Worm (Caenorhabditis elegans) whole organism, L1 larva: ENCODE results near the gene clec-146.

Experiments used
- C34B4.2 ChIP-seq: sonication (generic microtip); optimal IDR thresholded peaks from 2 replicates; lab custom pipeline; 2017; ENCODE audit warnings: mild to moderate bottlenecking, missing genetic modification characterization, missing compliant biosample characterization
- aha-1 ChIP-seq: fragments of 150-350 bp; optimal IDR thresholded peaks from 2 replicates; lab custom pipeline; 2014; ENCODE audit warnings: missing biosample characterization, missing genetic modification characterization
- alr-1 ChIP-seq: fragments of 200-800 bp; sonication (Bioruptor generic); optimal IDR thresholded peaks from 2 replicates; lab custom pipeline; 2018; ENCODE audit warnings: borderline replicate concordance, mild to moderate bottlenecking, missing genetic modification characterization, missing compliant biosample characterization
- ceh-8 ChIP-seq: fragments of 200-800 bp; sonication (Bioruptor generic); optimal IDR thresholded peaks from 2 replicates; lab custom pipeline; 2018; ENCODE audit warnings: mild to moderate bottlenecking, missing genetic modification characterization, moderate library complexity, missing compliant biosample characterization
- ceh-82 ChIP-seq, 3 experiments: fragments of 150-350 bp in 1 of 3; sonication (generic microtip) in 2 of 3; optimal IDR thresholded peaks; 2 replicates each; lab custom pipeline; 2014 to 2017; ENCODE audit warnings: missing biosample characterization in 3 of 3, missing genetic modification characterization in 3 of 3
- dpl-1 ChIP-seq, 3 experiments: fragments of 150-350 bp in 2 of 3; sonication (generic microtip) in 1 of 3; optimal IDR thresholded peaks; 2 replicates each; lab custom pipeline; 2014 to 2017; ENCODE audit warnings: missing biosample characterization in 3 of 3, missing genetic modification characterization in 3 of 3, missing genetic modification reagents in 3 of 3
- efl-1 ChIP-seq, 4 experiments: fragments of 150-350 bp; optimal IDR thresholded peaks in 3 of 4; peaks in 1 of 4; 1 replicate in 1 of 4; 2 replicates in 3 of 4; lab custom pipeline; 2014; ENCODE audit warnings: missing biosample characterization in 2 of 4, missing genetic modification characterization in 2 of 4, missing genetic modification reagents in 2 of 4
- egl-27 ChIP-seq, 2 experiments: fragments of 150-350 bp in 1 of 2; sonication (generic microtip); optimal IDR thresholded peaks; 3 replicates each; lab custom pipeline; 2017 to 2018; ENCODE audit warnings: missing biosample characterization in 2 of 2, missing genetic modification characterization in 2 of 2, missing genetic modification reagents in 2 of 2
- elt-2 ChIP-seq: sonication (generic microtip); optimal IDR thresholded peaks from 2 replicates; lab custom pipeline; 2016; ENCODE audit warnings: missing genetic modification characterization, mild to moderate bottlenecking, inconsistent platforms, missing compliant biosample characterization, missing genetic modification reagents
- ets-5 ChIP-seq: fragments of 200-800 bp; sonication (Bioruptor generic); IDR thresholded peaks from 2 replicates; pipeline ENCODE4 v1.3.6; 2022; ENCODE audit warnings: missing genetic modification characterization, missing compliant biosample characterization
- fkh-10 ChIP-seq: sonication (generic microtip); optimal IDR thresholded peaks from 2 replicates; lab custom pipeline; 2017; ENCODE audit warnings: missing biosample characterization, missing genetic modification reagents, missing genetic modification characterization
- fkh-4 ChIP-seq: sonication (generic microtip); optimal IDR thresholded peaks from 2 replicates; lab custom pipeline; 2016; ENCODE audit warnings: missing compliant biosample characterization, missing genetic modification characterization, borderline replicate concordance
- fos-1 ChIP-seq: fragments of 150-350 bp; optimal IDR thresholded peaks from 2 replicates; lab custom pipeline; 2014; ENCODE audit warnings: missing biosample characterization, missing genetic modification characterization
- hlh-17 ChIP-seq: fragments of 200-800 bp; sonication (Bioruptor generic); optimal IDR thresholded peaks from 2 replicates; lab custom pipeline; 2018; ENCODE audit warnings: missing genetic modification characterization, mild to moderate bottlenecking, missing compliant biosample characterization, moderate library complexity, borderline replicate concordance
- hlh-4 ChIP-seq: sonication (generic microtip); optimal IDR thresholded peaks from 2 replicates; lab custom pipeline; 2016; ENCODE audit warnings: mild to moderate bottlenecking, missing genetic modification characterization, missing compliant biosample characterization
- lin-13 ChIP-seq: fragments of 150-350 bp; optimal IDR thresholded peaks from 2 replicates; lab custom pipeline; 2014; ENCODE audit warnings: missing biosample characterization, missing genetic modification reagents, missing genetic modification characterization
- lin-35 ChIP-seq, 2 experiments: fragments of 150-350 bp; optimal IDR thresholded peaks; 2 replicates each; lab custom pipeline; 2014; ENCODE audit warnings: missing biosample characterization in 2 of 2, missing genetic modification characterization in 2 of 2, missing genetic modification reagents in 2 of 2
- lin-39 ChIP-seq: fragments of 150-350 bp; optimal IDR thresholded peaks from 2 replicates; lab custom pipeline; 2014; ENCODE audit warnings: missing biosample characterization, missing genetic modification reagents, missing genetic modification characterization
- lir-3 ChIP-seq: sonication (generic microtip); optimal IDR thresholded peaks from 2 replicates; lab custom pipeline; 2016; ENCODE audit warnings: mild to moderate bottlenecking, missing genetic modification characterization, moderate library complexity, missing compliant biosample characterization; ENCODE audit not compliant: poor library complexity
- lsy-2 ChIP-seq, 2 experiments: fragments of 150-350 bp; optimal IDR thresholded peaks; 2 replicates each; lab custom pipeline; 2014; ENCODE audit warnings: missing biosample characterization in 2 of 2, missing genetic modification characterization in 2 of 2
- mab-9 ChIP-seq: fragments of 200-800 bp; sonication (Bioruptor generic); IDR thresholded peaks from 2 replicates; pipeline ENCODE4 v1.3.6; 2022; ENCODE audit warnings: missing genetic modification reagents, missing genetic modification characterization, missing compliant biosample characterization
- mdl-1 ChIP-seq, 2 experiments: fragments of 150-350 bp; optimal IDR thresholded peaks; 2 replicates each; lab custom pipeline; 2014 to 2017; ENCODE audit warnings: missing biosample characterization in 2 of 2, missing genetic modification characterization in 2 of 2, inconsistent platforms in 1 of 2
- mef-2 ChIP-seq: fragments of 150-350 bp; optimal IDR thresholded peaks from 2 replicates; lab custom pipeline; 2014; ENCODE audit warnings: missing biosample characterization, missing genetic modification characterization
- mep-1 ChIP-seq: fragments of 150-350 bp; optimal IDR thresholded peaks from 2 replicates; lab custom pipeline; 2014; ENCODE audit warnings: missing biosample characterization, missing genetic modification characterization
- nhr-28 ChIP-seq: fragments of 150-350 bp; optimal IDR thresholded peaks from 2 replicates; lab custom pipeline; 2014; ENCODE audit warnings: missing biosample characterization, missing genetic modification characterization
- nhr-85 ChIP-seq: sonication (generic microtip); peaks from one replicate; lab custom pipeline; 2016; ENCODE audit warnings: missing genetic modification characterization, inconsistent platforms, missing compliant biosample characterization
- nhr-90 ChIP-seq: sonication (generic microtip); optimal IDR thresholded peaks from 2 replicates; lab custom pipeline; 2016; ENCODE audit warnings: mild to moderate bottlenecking, missing genetic modification characterization, missing compliant biosample characterization; ENCODE audit not compliant: poor library complexity
- pax-3 ChIP-seq: fragments of 200-800 bp; sonication (Bioruptor generic); optimal IDR thresholded peaks from 2 replicates; lab custom pipeline; 2018; ENCODE audit warnings: mild to moderate bottlenecking, missing genetic modification characterization, moderate library complexity, missing compliant biosample characterization
- rnt-1 ChIP-seq: sonication (generic microtip); optimal IDR thresholded peaks from 2 replicates; lab custom pipeline; 2016; ENCODE audit warnings: mild to moderate bottlenecking, missing genetic modification characterization, moderate library complexity, missing compliant biosample characterization
- skn-1 ChIP-seq: fragments of 150-350 bp; optimal IDR thresholded peaks from 2 replicates; lab custom pipeline; 2014; ENCODE audit warnings: missing biosample characterization, missing genetic modification characterization
- snpc-4 ChIP-seq: fragments of 150-350 bp; optimal IDR thresholded peaks from 2 replicates; lab custom pipeline; 2014; ENCODE audit warnings: missing biosample characterization, missing genetic modification characterization
- snu-23 ChIP-seq: sonication (generic microtip); optimal IDR thresholded peaks from 2 replicates; lab custom pipeline; 2016; ENCODE audit warnings: missing genetic modification characterization, missing compliant biosample characterization
- sptf-1 ChIP-seq: fragments of 150-350 bp; optimal IDR thresholded peaks from 2 replicates; lab custom pipeline; 2014; ENCODE audit warnings: missing biosample characterization, missing genetic modification characterization
- tlp-1 ChIP-seq: fragments of 150-350 bp; optimal IDR thresholded peaks from 2 replicates; lab custom pipeline; 2014; ENCODE audit warnings: missing biosample characterization, missing genetic modification characterization
- unc-130 ChIP-seq: fragments of 150-350 bp; optimal IDR thresholded peaks from 2 replicates; lab custom pipeline; 2017; ENCODE audit warnings: missing biosample characterization, missing genetic modification characterization, inconsistent platforms
- unc-62 ChIP-seq: fragments of 150-350 bp; optimal IDR thresholded peaks from 2 replicates; lab custom pipeline; 2014; ENCODE audit warnings: missing biosample characterization, missing genetic modification reagents, missing genetic modification characterization
- unc-98 ChIP-seq: fragments of 200-800 bp; sonication (Bioruptor generic); IDR thresholded peaks from 2 replicates; pipeline ENCODE4 v1.3.6; 2022; ENCODE audit warnings: missing genetic modification characterization, missing compliant biosample characterization
- vab-15 ChIP-seq: sonication (generic microtip); optimal IDR thresholded peaks from 2 replicates; lab custom pipeline; 2017; ENCODE audit warnings: missing genotype, mild to moderate bottlenecking, missing genetic modification characterization, missing compliant biosample characterization
- zag-1 ChIP-seq: fragments of 150-350 bp; optimal IDR thresholded peaks from 2 replicates; lab custom pipeline; 2014; ENCODE audit warnings: missing biosample characterization, missing genetic modification characterization
- zip-4 ChIP-seq: fragments of 200-800 bp; sonication (Bioruptor generic); optimal IDR thresholded peaks from 2 replicates; lab custom pipeline; 2018; ENCODE audit warnings: mild to moderate bottlenecking, missing genetic modification characterization, moderate library complexity, missing compliant biosample characterization
- ztf-4 ChIP-seq: fragments of 150-350 bp; optimal IDR thresholded peaks from 2 replicates; lab custom pipeline; 2014; ENCODE audit warnings: missing biosample characterization, missing genetic modification characterization

The clec-146 gene

ce11 chrII:13575018-13575948 is 18.3 kb downstream of the clec-146 start, which contains the start of the genes mrpl-37 and lin-38 (continued):
- no peak for TF ChIP-seq alr-1 (tag; lab: Kevin White, UChicago)
- peak; percentile 58 to 77 (median 69) for TF ChIP-seq dpl-1 (GFP tag; optimal IDR thresholded peaks at IDR 0.05; lab: Kevin White, UChicago)
- no peak; the same call in 1 of the 2 replicates for TF ChIP-seq unc-98 (GFP tag; lab: Robert Waterston, UW)
- TF ChIP-seq lin-35 (GFP tag; optimal IDR thresholded peaks at IDR 0.05; lab: Kevin White, UChicago): peak; percentile 80 to 83
- no peak for TF ChIP-seq fkh-4 (tag; lab: Kevin White, UChicago)
- TF ChIP-seq zag-1: no peak
- peak; percentile 41 for TF ChIP-seq nhr-85 (tag; lab: Kevin White, UChicago)
- peak; percentile 60 to 85 for TF ChIP-seq lsy-2 (tag; optimal IDR thresholded peaks at IDR 0.05; lab: Kevin White, UChicago)
- no peak for TF ChIP-seq lin-39 (tag; lab: Kevin White, UChicago)
- no peak for TF ChIP-seq ets-5
- TF ChIP-seq hlh-4 (tag; lab: Kevin White, UChicago): no peak
- TF ChIP-seq sptf-1 (tag; lab: Kevin White, UChicago): no peak
- peak; percentile 56 for TF ChIP-seq mep-1 (tag; lab: Kevin White, UChicago)
- TF ChIP-seq unc-130 (tag; lab: Kevin White, UChicago): peak; percentile 60
- TF ChIP-seq aha-1 (tag; lab: Kevin White, UChicago): no peak
- TF ChIP-seq egl-27 (tag; optimal IDR thresholded peaks at IDR 0.05; lab: Kevin White, UChicago): no peak
- TF ChIP-seq pax-3 (tag; lab: Kevin White, UChicago): no peak

ce11 chrII:13574395-13574794 is 19.2 kb downstream of the clec-146 start:
- TF ChIP-seq unc-98 (GFP tag; lab: Robert Waterston, UW): no peak
- TF ChIP-seq efl-1 (optimal IDR thresholded peaks at IDR 0.05; lab: Kevin White, UChicago): no peak
- TF ChIP-seq efl-1 (GFP tag; optimal IDR thresholded peaks at IDR 0.05 in 1 of 2; lab: Kevin White, UChicago): peak in 1 of 2 experiments; percentile 64

- TF ChIP-seq ztf-4 (tag; lab: Kevin White, UChicago) (no peak), lin-13 (no peak), zag-1 (no peak), lsy-2 (tag; optimal IDR thresholded peaks at IDR 0.05; lab: Kevin White, UChicago) (no peak), nhr-28 (tag; lab: Kevin White, UChicago) (no peak), snu-23 (GFP tag; lab: Kevin White, UChicago) (no peak), snpc-4 (tag; lab: Kevin White, UChicago) (no peak), fos-1 (tag; lab: Kevin White, UChicago) (no peak), ceh-82 (tag; optimal IDR thresholded peaks at IDR 0.05; lab: Kevin White, UChicago) (no peak), vab-15 (tag; lab: Kevin White, UChicago) (no peak), mep-1 (tag; lab: Kevin White, UChicago) (no peak), hlh-17 (no peak), mef-2 (tag; lab: Kevin White, UChicago) (no peak), tlp-1 (no peak), unc-62 (GFP tag; lab: Kevin White, UChicago) (no peak), sptf-1 (tag; lab: Kevin White, UChicago) (no peak)
Measured at ce11 chrII:13567871-13568270, 25.7 kb downstream of the clec-146 start, which contains the start of gene Y48E1B.3. Gene Y48E1B.3, minus strand, starts transcription at chrII:13567971.

ce11 chrII:13560553-13560952 is 33.0 kb downstream of the clec-146 start:
- no peak for TF ChIP-seq ztf-4 (tag; lab: Kevin White, UChicago)

ce11 chrII:13547545-13547944 is 46.0 kb downstream of the clec-146 start, which contains the start of gene ddl-2:
Gene ddl-2, minus strand, starts transcription at chrII:13547645.
- TF ChIP-seq nhr-90 (tag; lab: Kevin White, UChicago) (no peak), vab-15 (tag; lab: Kevin White, UChicago) (no peak), rnt-1 (tag; lab: Kevin White, UChicago) (no peak), mdl-1 (tag; optimal IDR thresholded peaks at IDR 0.05; lab: Kevin White, UChicago) (no peak), ztf-4 (tag; lab: Kevin White, UChicago) (no peak), mab-9 (GFP tag; lab: Robert Waterston, UW) (no peak), fkh-10 (no peak), hlh-17 (no peak), sptf-1 (tag; lab: Kevin White, UChicago) (no peak), elt-2 (tag; lab: Kevin White, UChicago) (no peak), lir-3 (tag; lab: Kevin White, UChicago) (no peak), skn-1 (no peak), ceh-8 (GFP tag; lab: Kevin White, UChicago) (no peak), mef-2 (tag; lab: Kevin White, UChicago) (no peak), C34B4.2 (no peak), zip-4 (GFP tag; lab: Kevin White, UChicago) (no peak), lin-13 (no peak)
